Worm (Caenorhabditis elegans) whole organism, L1 larva: ENCODE data around the gene F29A7.8.

Experiments used
- C04F5.9 ChIP-seq: sonication (generic microtip); optimal IDR thresholded peaks from 2 replicates; lab custom pipeline; 2016; ENCODE audit warnings: missing genetic modification characterization, missing compliant biosample characterization
- C34B4.2 ChIP-seq: sonication (generic microtip); optimal IDR thresholded peaks from 2 replicates; lab custom pipeline; 2017; ENCODE audit warnings: mild to moderate bottlenecking, missing genetic modification characterization, missing compliant biosample characterization
- F16B12.6 ChIP-seq: fragments of 150-350 bp; optimal IDR thresholded peaks from 2 replicates; lab custom pipeline; 2014; ENCODE audit warnings: missing biosample characterization, missing genetic modification characterization
- Y116A8C.19 ChIP-seq: sonication (generic microtip); optimal IDR thresholded peaks from 2 replicates; lab custom pipeline; 2016; ENCODE audit warnings: missing compliant biosample characterization, missing genetic modification characterization, borderline replicate concordance
- aha-1 ChIP-seq: fragments of 150-350 bp; optimal IDR thresholded peaks from 2 replicates; lab custom pipeline; 2014; ENCODE audit warnings: missing biosample characterization, missing genetic modification characterization
- ama-1 ChIP-seq: fragments of 150-350 bp; optimal IDR thresholded peaks from 2 replicates; lab custom pipeline; 2014
- ceh-82 ChIP-seq, 3 experiments: fragments of 150-350 bp in 1 of 3; sonication (generic microtip) in 2 of 3; optimal IDR thresholded peaks; 2 replicates each; lab custom pipeline; 2014 to 2017; ENCODE audit warnings: missing biosample characterization in 3 of 3, missing genetic modification characterization in 3 of 3
- ceh-88 ChIP-seq: fragments of 200-800 bp; sonication (Bioruptor generic); IDR thresholded peaks from 2 replicates; pipeline ENCODE4 v1.3.6; 2022; ENCODE audit warnings: missing genetic modification characterization, missing compliant biosample characterization
- ces-1 ChIP-seq: fragments of 150-350 bp; optimal IDR thresholded peaks from 2 replicates; lab custom pipeline; 2014; ENCODE audit warnings: missing biosample characterization, missing genetic modification reagents, missing genetic modification characterization
- dsc-1 ChIP-seq: sonication (generic microtip); optimal IDR thresholded peaks from 2 replicates; lab custom pipeline; 2016; ENCODE audit warnings: mild to moderate bottlenecking, missing genetic modification characterization, missing compliant biosample characterization
- efl-1 ChIP-seq, 4 experiments: fragments of 150-350 bp; optimal IDR thresholded peaks in 3 of 4; peaks in 1 of 4; 1 replicate in 1 of 4; 2 replicates in 3 of 4; lab custom pipeline; 2014; ENCODE audit warnings: missing biosample characterization in 2 of 4, missing genetic modification characterization in 2 of 4, missing genetic modification reagents in 2 of 4
- efl-3 ChIP-seq: fragments of 200-800 bp; sonication (Bioruptor generic); optimal IDR thresholded peaks from 2 replicates; lab custom pipeline; 2018; ENCODE audit warnings: mild to moderate bottlenecking, missing genetic modification characterization, missing compliant biosample characterization
- egl-13 ChIP-seq: sonication (generic microtip); optimal IDR thresholded peaks from 2 replicates; lab custom pipeline; 2016; ENCODE audit warnings: missing genotype, missing genetic modification reagents, missing genetic modification characterization, missing compliant biosample characterization
- elt-2 ChIP-seq: sonication (generic microtip); optimal IDR thresholded peaks from 2 replicates; lab custom pipeline; 2016; ENCODE audit warnings: missing genetic modification characterization, mild to moderate bottlenecking, inconsistent platforms, missing compliant biosample characterization, missing genetic modification reagents
- elt-3 ChIP-seq, 6 experiments: fragments of 150-350 bp in 1 of 6; sonication (generic microtip); optimal IDR thresholded peaks; 2 replicates each; lab custom pipeline; 2017 to 2018; ENCODE audit warnings: missing biosample characterization in 6 of 6, missing genetic modification characterization in 6 of 6, inconsistent platforms in 1 of 6
- ets-5 ChIP-seq: fragments of 200-800 bp; sonication (Bioruptor generic); IDR thresholded peaks from 2 replicates; pipeline ENCODE4 v1.3.6; 2022; ENCODE audit warnings: missing genetic modification characterization, missing compliant biosample characterization
- fkh-10 ChIP-seq: sonication (generic microtip); optimal IDR thresholded peaks from 2 replicates; lab custom pipeline; 2017; ENCODE audit warnings: missing biosample characterization, missing genetic modification reagents, missing genetic modification characterization
- fkh-8 ChIP-seq: sonication (generic microtip); optimal IDR thresholded peaks from 2 replicates; lab custom pipeline; 2016; ENCODE audit warnings: mild to moderate bottlenecking, missing genetic modification characterization, missing compliant biosample characterization
- hlh-17 ChIP-seq: fragments of 200-800 bp; sonication (Bioruptor generic); optimal IDR thresholded peaks from 2 replicates; lab custom pipeline; 2018; ENCODE audit warnings: missing genetic modification characterization, mild to moderate bottlenecking, missing compliant biosample characterization, moderate library complexity, borderline replicate concordance
- hpl-2 ChIP-seq: fragments of 150-350 bp; optimal IDR thresholded peaks from 2 replicates; lab custom pipeline; 2014; ENCODE audit warnings: missing biosample characterization, missing genetic modification reagents, missing genetic modification characterization
- irx-1 ChIP-seq: sonication (generic microtip); optimal IDR thresholded peaks from 2 replicates; lab custom pipeline; 2016; ENCODE audit warnings: missing genetic modification characterization, missing compliant biosample characterization
- isw-1 ChIP-seq: fragments of 200-800 bp; sonication (Bioruptor generic); IDR thresholded peaks from 2 replicates; pipeline ENCODE4 v1.3.6; 2022; ENCODE audit warnings: missing genetic modification characterization, missing compliant biosample characterization
- jun-1 ChIP-seq: fragments of 150-350 bp; optimal IDR thresholded peaks from 2 replicates; lab custom pipeline; 2014; ENCODE audit warnings: missing biosample characterization, missing genetic modification reagents, missing genetic modification characterization
- lin-13 ChIP-seq: fragments of 150-350 bp; optimal IDR thresholded peaks from 2 replicates; lab custom pipeline; 2014; ENCODE audit warnings: missing biosample characterization, missing genetic modification reagents, missing genetic modification characterization
- lin-14 ChIP-seq: fragments of 200-800 bp; sonication (Bioruptor generic); optimal IDR thresholded peaks from 2 replicates; lab custom pipeline; 2018; ENCODE audit warnings: mild to moderate bottlenecking, missing genetic modification characterization, moderate library complexity, missing compliant biosample characterization
- lin-35 ChIP-seq, 2 experiments: fragments of 150-350 bp; optimal IDR thresholded peaks; 2 replicates each; lab custom pipeline; 2014; ENCODE audit warnings: missing biosample characterization in 2 of 2, missing genetic modification characterization in 2 of 2, missing genetic modification reagents in 2 of 2
- lin-39 ChIP-seq: fragments of 150-350 bp; optimal IDR thresholded peaks from 2 replicates; lab custom pipeline; 2014; ENCODE audit warnings: missing biosample characterization, missing genetic modification reagents, missing genetic modification characterization
- lir-3 ChIP-seq: sonication (generic microtip); optimal IDR thresholded peaks from 2 replicates; lab custom pipeline; 2016; ENCODE audit warnings: mild to moderate bottlenecking, missing genetic modification characterization, moderate library complexity, missing compliant biosample characterization; ENCODE audit not compliant: poor library complexity
- mdl-1 ChIP-seq, 2 experiments: fragments of 150-350 bp; optimal IDR thresholded peaks; 2 replicates each; lab custom pipeline; 2014 to 2017; ENCODE audit warnings: missing biosample characterization in 2 of 2, missing genetic modification characterization in 2 of 2, inconsistent platforms in 1 of 2
- mef-2 ChIP-seq: fragments of 150-350 bp; optimal IDR thresholded peaks from 2 replicates; lab custom pipeline; 2014; ENCODE audit warnings: missing biosample characterization, missing genetic modification characterization
- mep-1 ChIP-seq: fragments of 150-350 bp; optimal IDR thresholded peaks from 2 replicates; lab custom pipeline; 2014; ENCODE audit warnings: missing biosample characterization, missing genetic modification characterization
- nhr-12 ChIP-seq: sonication (generic microtip); optimal IDR thresholded peaks from 2 replicates; lab custom pipeline; 2017; ENCODE audit warnings: missing biosample characterization, missing genetic modification characterization
- nhr-19 ChIP-seq: fragments of 200-800 bp; sonication (Bioruptor generic); conservative IDR thresholded peaks from 2 replicates; pipeline ENCODE4 v1.3.6; 2022; ENCODE audit warnings: missing genetic modification characterization, missing compliant biosample characterization
- nhr-20 ChIP-seq: sonication (generic microtip); optimal IDR thresholded peaks from 2 replicates; lab custom pipeline; 2016; ENCODE audit warnings: mild to moderate bottlenecking, missing genetic modification characterization, missing compliant biosample characterization
- nhr-237 ChIP-seq: fragments of 150-350 bp; optimal IDR thresholded peaks from 2 replicates; lab custom pipeline; 2014; ENCODE audit warnings: missing biosample characterization, missing genetic modification characterization
- nhr-28 ChIP-seq: fragments of 150-350 bp; optimal IDR thresholded peaks from 2 replicates; lab custom pipeline; 2014; ENCODE audit warnings: missing biosample characterization, missing genetic modification characterization
- nhr-47 ChIP-seq: sonication (generic microtip); optimal IDR thresholded peaks from 2 replicates; lab custom pipeline; 2016; ENCODE audit warnings: mild to moderate bottlenecking, missing genetic modification characterization, moderate library complexity, missing compliant biosample characterization
- nhr-71 ChIP-seq: sonication (generic microtip); optimal IDR thresholded peaks from 2 replicates; lab custom pipeline; 2016; ENCODE audit warnings: mild to moderate bottlenecking, missing genetic modification characterization, moderate library complexity, missing compliant biosample characterization
- nhr-76 ChIP-seq: sonication (generic microtip); optimal IDR thresholded peaks from 2 replicates; lab custom pipeline; 2017; ENCODE audit warnings: missing biosample characterization, missing genetic modification characterization
- nhr-77 ChIP-seq: fragments of 150-350 bp; optimal IDR thresholded peaks from 2 replicates; lab custom pipeline; 2014; ENCODE audit warnings: missing biosample characterization, missing genetic modification characterization
- nhr-84 ChIP-seq: sonication (generic microtip); optimal IDR thresholded peaks from 2 replicates; lab custom pipeline; 2017; ENCODE audit warnings: missing biosample characterization, missing genetic modification characterization
- pqm-1 ChIP-seq: sonication (generic microtip); optimal IDR thresholded peaks from 3 replicates; lab custom pipeline; 2017; ENCODE audit warnings: missing biosample characterization, missing genetic modification characterization
- rnt-1 ChIP-seq: sonication (generic microtip); optimal IDR thresholded peaks from 2 replicates; lab custom pipeline; 2016; ENCODE audit warnings: mild to moderate bottlenecking, missing genetic modification characterization, moderate library complexity, missing compliant biosample characterization
- snu-23 ChIP-seq: sonication (generic microtip); optimal IDR thresholded peaks from 2 replicates; lab custom pipeline; 2016; ENCODE audit warnings: missing genetic modification characterization, missing compliant biosample characterization
- sup-37 ChIP-seq: fragments of 200-800 bp; sonication (Bioruptor generic); optimal IDR thresholded peaks from 2 replicates; lab custom pipeline; 2018; ENCODE audit warnings: mild to moderate bottlenecking, missing genetic modification characterization, missing compliant biosample characterization
- tbx-2 ChIP-seq: sonication (generic microtip); optimal IDR thresholded peaks from 2 replicates; lab custom pipeline; 2016; ENCODE audit warnings: missing genetic modification characterization, missing compliant biosample characterization
- tlp-1 ChIP-seq: fragments of 150-350 bp; optimal IDR thresholded peaks from 2 replicates; lab custom pipeline; 2014; ENCODE audit warnings: missing biosample characterization, missing genetic modification characterization
- unc-130 ChIP-seq: fragments of 150-350 bp; optimal IDR thresholded peaks from 2 replicates; lab custom pipeline; 2017; ENCODE audit warnings: missing biosample characterization, missing genetic modification characterization, inconsistent platforms
- unc-30 ChIP-seq: sonication (generic microtip); optimal IDR thresholded peaks from 2 replicates; lab custom pipeline; 2017; ENCODE audit warnings: missing biosample characterization, missing genetic modification characterization
- unc-62 ChIP-seq: fragments of 150-350 bp; optimal IDR thresholded peaks from 2 replicates; lab custom pipeline; 2014; ENCODE audit warnings: missing biosample characterization, missing genetic modification reagents, missing genetic modification characterization
- unc-86 ChIP-seq: sonication (generic microtip); optimal IDR thresholded peaks from 2 replicates; lab custom pipeline; 2016; ENCODE audit warnings: missing genetic modification characterization, missing compliant biosample characterization
- vab-15 ChIP-seq: sonication (generic microtip); optimal IDR thresholded peaks from 2 replicates; lab custom pipeline; 2017; ENCODE audit warnings: missing genotype, mild to moderate bottlenecking, missing genetic modification characterization, missing compliant biosample characterization
- xbp-1 ChIP-seq: sonication (generic microtip); optimal IDR thresholded peaks from 2 replicates; lab custom pipeline; 2016; ENCODE audit warnings: missing genetic modification characterization, missing compliant biosample characterization
- zip-4 ChIP-seq: fragments of 200-800 bp; sonication (Bioruptor generic); optimal IDR thresholded peaks from 2 replicates; lab custom pipeline; 2018; ENCODE audit warnings: mild to moderate bottlenecking, missing genetic modification characterization, moderate library complexity, missing compliant biosample characterization

The F29A7.8 gene

DNA sequence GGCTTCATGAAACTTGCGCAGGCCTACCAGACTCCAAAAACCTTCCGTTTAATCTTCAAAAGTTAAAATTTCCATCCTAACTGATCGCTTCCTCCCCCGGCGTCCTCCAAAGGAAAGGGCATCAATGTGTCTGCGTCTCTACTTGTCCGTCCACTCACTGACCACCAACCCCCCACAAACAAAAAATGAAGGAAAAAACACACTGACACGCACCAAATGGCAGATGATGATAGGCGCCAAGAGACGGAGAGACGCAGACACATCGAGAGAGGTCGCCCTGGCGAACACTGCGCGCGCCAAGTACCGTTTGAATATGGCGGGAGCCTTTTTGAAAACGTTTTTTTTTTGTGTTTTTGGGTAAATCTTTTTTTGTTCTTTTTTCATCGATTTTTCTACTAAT, 23.1 kb downstream of the F29A7.8 start (continued):
- TF ChIP-seq nhr-20 (tag; lab: Kevin White, UChicago) = no peak
- TF ChIP-seq irx-1 (tag; lab: Kevin White, UChicago) = no peak
- no peak for TF ChIP-seq unc-30 (tag; lab: Kevin White, UChicago)
- no peak for TF ChIP-seq nhr-28 (tag; lab: Kevin White, UChicago)
- TF ChIP-seq egl-13 (tag; lab: Kevin White, UChicago) = no peak
- no peak for TF ChIP-seq Y116A8C.19 (tag; lab: Kevin White, UChicago)
- peak in 1 of 3 experiments; percentile 61 for TF ChIP-seq ceh-82 (tag; optimal IDR thresholded peaks at IDR 0.05; lab: Kevin White, UChicago)
- TF ChIP-seq ama-1 (lab: Kevin White, UChicago) = no peak
- TF ChIP-seq xbp-1 (tag; lab: Kevin White, UChicago) = no peak
- peak; percentile 51 for TF ChIP-seq rnt-1 (tag; lab: Kevin White, UChicago)
- TF ChIP-seq unc-62 (GFP tag; lab: Kevin White, UChicago) = no peak
- no peak for TF ChIP-seq C34B4.2 (tag; lab: Kevin White, UChicago)
- TF ChIP-seq nhr-47 (tag; lab: Kevin White, UChicago) = peak; percentile 19
- TF ChIP-seq nhr-19 = no peak
- no peak for TF ChIP-seq hlh-17 (GFP tag; lab: Kevin White, UChicago)
- TF ChIP-seq lin-35 (GFP tag; optimal IDR thresholded peaks at IDR 0.05; lab: Kevin White, UChicago) = peak in 1 of 2 experiments; percentile 4
- no peak for TF ChIP-seq tbx-2 (tag; lab: Kevin White, UChicago)
- TF ChIP-seq C04F5.9 (tag; lab: Kevin White, UChicago) = no peak
- TF ChIP-seq hpl-2 (GFP tag; lab: Kevin White, UChicago) = no peak
- no peak for TF ChIP-seq sup-37 (GFP tag; lab: Kevin White, UChicago)
- no peak for TF ChIP-seq nhr-84
- TF ChIP-seq ces-1 (GFP tag; lab: Kevin White, UChicago) = no peak
- peak; percentile 44 for TF ChIP-seq nhr-71 (tag; lab: Kevin White, UChicago)
- TF ChIP-seq lin-13 (GFP tag; lab: Kevin White, UChicago) = no peak
- peak; percentile 33 for TF ChIP-seq snu-23 (GFP tag; lab: Kevin White, UChicago)
- TF ChIP-seq nhr-237 = no peak
- no peak for TF ChIP-seq dsc-1
- no peak for TF ChIP-seq lir-3 (tag; lab: Kevin White, UChicago)
- no peak for TF ChIP-seq vab-15 (tag; lab: Kevin White, UChicago)
- no peak for TF ChIP-seq unc-86 (tag; lab: Kevin White, UChicago)
- no peak for TF ChIP-seq jun-1 (tag; lab: Kevin White, UChicago)
- no peak for TF ChIP-seq nhr-77
- no peak for TF ChIP-seq lin-39
- no peak for TF ChIP-seq unc-130 (tag; lab: Kevin White, UChicago)
- no peak for TF ChIP-seq tlp-1
- TF ChIP-seq elt-3 (tag; optimal IDR thresholded peaks at IDR 0.05; lab: Kevin White, UChicago) = no peak
- no peak for TF ChIP-seq zip-4 (GFP tag; lab: Kevin White, UChicago)
- peak; percentile 40 to 44 for TF ChIP-seq efl-1 (optimal IDR thresholded peaks at IDR 0.05; lab: Kevin White, UChicago)
- peak; percentile 0 to 93 for TF ChIP-seq efl-1 (GFP tag; optimal IDR thresholded peaks at IDR 0.05 in 1 of 2; lab: Kevin White, UChicago)
- TF ChIP-seq isw-1 (GFP tag; lab: Robert Waterston, UW) = no peak
- no peak for TF ChIP-seq nhr-76
- peak; percentile 22 for TF ChIP-seq mep-1 (tag; lab: Kevin White, UChicago)
- TF ChIP-seq elt-2 (tag; lab: Kevin White, UChicago) = no peak
- no peak for TF ChIP-seq mdl-1 (tag; optimal IDR thresholded peaks at IDR 0.05; lab: Kevin White, UChicago)
- TF ChIP-seq ets-5 = no peak
- TF ChIP-seq lin-14 (GFP tag; lab: Kevin White, UChicago) = peak; percentile 88
- no peak for TF ChIP-seq F16B12.6
- TF ChIP-seq pqm-1 = no peak
- TF ChIP-seq nhr-12 (tag; lab: Kevin White, UChicago) = no peak
- no peak for TF ChIP-seq fkh-10 (GFP tag; lab: Kevin White, UChicago)
- TF ChIP-seq efl-3 = no peak
- TF ChIP-seq fkh-8 (tag; lab: Kevin White, UChicago) = peak; percentile 5
- no peak for TF ChIP-seq aha-1 (tag; lab: Kevin White, UChicago)
- no peak for TF ChIP-seq ceh-88 (GFP tag; lab: Robert Waterston, UW)
- TF ChIP-seq mef-2 (tag; lab: Kevin White, UChicago) = no peak
